Fruit fly (Drosophila melanogaster) whole organism, embryonic: ENCODE results near the gene CG14803.

Experiments used
- Abd-B ChIP-seq: fragments of 200-800 bp; sonication (Bioruptor generic); optimal IDR thresholded peaks from 2 replicates; lab custom pipeline; 2018; ENCODE audit warnings: missing biosample characterization, mild to moderate bottlenecking, missing genetic modification characterization, moderate library complexity
- Blimp-1 ChIP-seq: fragments of 200-800 bp; sonication (Bioruptor generic); optimal IDR thresholded peaks from 3 replicates; lab custom pipeline; 2018; ENCODE audit warnings: missing biosample characterization, missing genetic modification characterization, mild to moderate bottlenecking, moderate library complexity, missing genetic modification reagents
- CG10543 ChIP-seq: fragments of 200-800 bp; sonication (Bioruptor generic); optimal IDR thresholded peaks from 3 replicates; lab custom pipeline; 2017; ENCODE audit warnings: missing biosample characterization, mild to moderate bottlenecking, missing genetic modification characterization, moderate library complexity
- CG10979 ChIP-seq: fragments of 200-800 bp; sonication (Bioruptor generic); optimal IDR thresholded peaks from 2 replicates; lab custom pipeline; 2018; ENCODE audit warnings: missing biosample characterization, mild to moderate bottlenecking, missing genetic modification characterization, moderate library complexity
- CG11093 ChIP-seq: fragments of 200-800 bp; sonication (Bioruptor generic); IDR thresholded peaks from 3 replicates; pipeline ENCODE4 v1.3.6; 2022; ENCODE audit warnings: missing biosample characterization, missing genetic modification characterization
- CG12071 ChIP-seq: fragments of 200-800 bp; sonication (Bioruptor generic); optimal IDR thresholded peaks from 3 replicates; lab custom pipeline; 2018; ENCODE audit warnings: missing biosample characterization, mild to moderate bottlenecking, missing genetic modification characterization
- CG12391 ChIP-seq: fragments of 200-800 bp; sonication (Bioruptor generic); optimal IDR thresholded peaks from 3 replicates; lab custom pipeline; 2018; ENCODE audit warnings: missing biosample characterization, mild to moderate bottlenecking, missing genetic modification characterization, moderate library complexity
- CG15011 ChIP-seq: fragments of 200-800 bp; sonication (Bioruptor generic); optimal IDR thresholded peaks from 3 replicates; lab custom pipeline; 2018; ENCODE audit warnings: missing biosample characterization, mild to moderate bottlenecking, missing genetic modification characterization
- CG1647 ChIP-seq: fragments of 200-800 bp; sonication (Bioruptor generic); optimal IDR thresholded peaks from 3 replicates; lab custom pipeline; 2016; ENCODE audit warnings: missing biosample characterization, missing genetic modification characterization
- CG16815 ChIP-seq: fragments of 200-800 bp; sonication (Bioruptor generic); optimal IDR thresholded peaks from 3 replicates; lab custom pipeline; 2017; ENCODE audit warnings: missing biosample characterization, mild to moderate bottlenecking, missing genetic modification characterization
- CG18262 ChIP-seq: fragments of 200-800 bp; optimal IDR thresholded peaks from 3 replicates; lab custom pipeline; 2019; ENCODE audit warnings: missing biosample characterization, mild to moderate bottlenecking, missing genetic modification characterization, moderate library complexity
- CG2712 ChIP-seq: fragments of 200-800 bp; optimal IDR thresholded peaks from 3 replicates; lab custom pipeline; 2019; ENCODE audit warnings: missing biosample characterization, mild to moderate bottlenecking, missing genetic modification characterization, moderate library complexity
- CG30020 ChIP-seq: fragments of 200-800 bp; optimal IDR thresholded peaks from 2 replicates; lab custom pipeline; 2019; ENCODE audit warnings: missing biosample characterization, mild to moderate bottlenecking, missing genetic modification characterization, moderate library complexity
- CG30403 ChIP-seq: fragments of 200-800 bp; sonication (Bioruptor generic); optimal IDR thresholded peaks from 3 replicates; lab custom pipeline; 2016; ENCODE audit warnings: missing biosample characterization, missing genetic modification characterization
- CG32532 ChIP-seq: fragments of 200-800 bp; sonication (Bioruptor generic); IDR thresholded peaks from 2 replicates; pipeline ENCODE4 v1.3.6; 2022; ENCODE audit warnings: missing biosample characterization, missing genetic modification characterization
- CG3281 ChIP-seq: fragments of 200-800 bp; sonication (Bioruptor generic); optimal IDR thresholded peaks from 3 replicates; lab custom pipeline; 2017; ENCODE audit warnings: missing biosample characterization, mild to moderate bottlenecking, missing genetic modification characterization
- CG33213 ChIP-seq: fragments of 200-800 bp; sonication (Bioruptor generic); optimal IDR thresholded peaks from 3 replicates; lab custom pipeline; 2016; ENCODE audit warnings: missing biosample characterization, missing genetic modification characterization
- CG34422 ChIP-seq: fragments of 200-800 bp; sonication (Bioruptor generic); IDR thresholded peaks from 3 replicates; pipeline ENCODE4 v1.3.6; 2022; ENCODE audit warnings: missing biosample characterization, missing genetic modification characterization
- CG3995 ChIP-seq: fragments of 200-800 bp; sonication (Bioruptor generic); optimal IDR thresholded peaks from 3 replicates; lab custom pipeline; 2016; ENCODE audit warnings: missing biosample characterization, missing genetic modification characterization
- CG6254 ChIP-seq: fragments of 200-800 bp; sonication (Bioruptor generic); optimal IDR thresholded peaks from 3 replicates; lab custom pipeline; 2017; ENCODE audit warnings: mild to moderate bottlenecking, missing biosample characterization, missing genetic modification reagents, missing genetic modification characterization
- CG7372 ChIP-seq: fragments of 200-800 bp; sonication (Bioruptor generic); IDR thresholded peaks from 2 replicates; pipeline ENCODE4 v1.3.6; 2022; ENCODE audit warnings: missing biosample characterization, missing genetic modification characterization
- CG9876 ChIP-seq: fragments of 200-800 bp; sonication (Bioruptor generic); optimal IDR thresholded peaks from 2 replicates; lab custom pipeline; 2016; ENCODE audit warnings: missing biosample characterization, missing genetic modification characterization
- CG9932 ChIP-seq: fragments of 200-800 bp; sonication (Bioruptor generic); IDR thresholded peaks from 2 replicates; pipeline ENCODE4 v1.3.6; 2022; ENCODE audit warnings: missing biosample characterization, missing genetic modification characterization
- Ets65A ChIP-seq: fragments of 200-800 bp; sonication (Bioruptor generic); peaks from one replicate; lab custom pipeline; 2016; ENCODE audit warnings: missing biosample characterization, missing genetic modification characterization
- HLH3B ChIP-seq: fragments of 200-800 bp; sonication (Bioruptor generic); IDR thresholded peaks from 2 replicates; pipeline ENCODE4 v1.3.6; 2022; ENCODE audit warnings: missing biosample characterization, missing genetic modification characterization
- HLH4C ChIP-seq: fragments of 200-800 bp; sonication (Bioruptor generic); IDR thresholded peaks from 3 replicates; pipeline ENCODE4 v1.3.6; 2022; ENCODE audit warnings: missing biosample characterization, missing genetic modification characterization; ENCODE audit not compliant: partially characterized antibody
- MTF-1 ChIP-seq: fragments of 200-800 bp; sonication (Bioruptor generic); optimal IDR thresholded peaks from 2 replicates; lab custom pipeline; 2018; ENCODE audit warnings: missing biosample characterization, mild to moderate bottlenecking, missing genetic modification characterization, borderline replicate concordance
- NFAT ChIP-seq: fragments of 200-800 bp; sonication (Bioruptor generic); IDR thresholded peaks from 2 replicates; pipeline ENCODE4 v1.3.6; 2022; ENCODE audit warnings: missing biosample characterization, missing genetic modification characterization
- Oli ChIP-seq: fragments of 200-800 bp; sonication (Bioruptor generic); optimal IDR thresholded peaks from 2 replicates; lab custom pipeline; 2018; ENCODE audit warnings: missing biosample characterization, mild to moderate bottlenecking, missing genetic modification characterization, moderate library complexity
- PHDP ChIP-seq: fragments of 200-800 bp; sonication (Bioruptor generic); optimal IDR thresholded peaks from 3 replicates; lab custom pipeline; 2018; ENCODE audit warnings: missing biosample characterization, mild to moderate bottlenecking, missing genetic modification characterization, moderate library complexity
- Sin3A ChIP-seq: fragments of >200 bp; optimal IDR thresholded peaks from 2 replicates; lab custom pipeline; 2018
- ato ChIP-seq: fragments of 200-800 bp; sonication (Bioruptor generic); IDR thresholded peaks from 2 replicates; pipeline ENCODE4 v1.3.6; 2022; ENCODE audit warnings: missing biosample characterization, missing genetic modification characterization; ENCODE audit not compliant: partially characterized antibody
- bsh ChIP-seq, 2 experiments: fragments of 200-800 bp; sonication (Bioruptor generic); optimal IDR thresholded peaks; 2 replicates each; lab custom pipeline; 2017 to 2018; ENCODE audit warnings: mild to moderate bottlenecking in 2 of 2, missing biosample characterization in 2 of 2, missing genetic modification characterization in 2 of 2, moderate library complexity in 1 of 2
- cad ChIP-seq: fragments of >200 bp; optimal IDR thresholded peaks from 2 replicates; lab custom pipeline; 2017; ENCODE audit warnings: missing biosample characterization, missing genetic modification characterization
- caup ChIP-seq: fragments of 200-800 bp; sonication (Bioruptor generic); optimal IDR thresholded peaks from 3 replicates; lab custom pipeline; 2017; ENCODE audit warnings: missing biosample characterization, mild to moderate bottlenecking, missing genetic modification characterization, moderate library complexity; ENCODE audit not compliant: severe bottlenecking
- chif ChIP-seq, 2 experiments: fragments of 200-800 bp; sonication (Bioruptor generic); optimal IDR thresholded peaks; 3 replicates each; lab custom pipeline; 2016; ENCODE audit warnings: missing biosample characterization in 2 of 2, missing genetic modification characterization in 2 of 2
- chinmo ChIP-seq: fragments of 200-800 bp; sonication (Bioruptor generic); IDR thresholded peaks from 4 replicates; pipeline ENCODE4 v1.3.6; 2022; ENCODE audit warnings: missing biosample characterization, missing genetic modification characterization; ENCODE audit not compliant: partially characterized antibody
- crol ChIP-seq: fragments of 200-800 bp; sonication (Bioruptor generic); IDR thresholded peaks from 2 replicates; pipeline ENCODE4 v1.3.6; 2022; ENCODE audit warnings: missing biosample characterization, missing genetic modification characterization
- gfzf ChIP-seq: fragments of 200-800 bp; sonication (Bioruptor generic); optimal IDR thresholded peaks from 2 replicates; lab custom pipeline; 2016; ENCODE audit warnings: missing biosample characterization, mild to moderate bottlenecking, missing genetic modification characterization, moderate library complexity
- ken ChIP-seq: fragments of 200-800 bp; sonication (Bioruptor generic); IDR thresholded peaks from 3 replicates; pipeline ENCODE4 v1.3.6; 2022; ENCODE audit warnings: missing biosample characterization, missing genetic modification characterization
- lmd ChIP-seq: fragments of 200-800 bp; sonication (Bioruptor generic); IDR thresholded peaks from 2 replicates; pipeline ENCODE4 v1.3.6; 2022; ENCODE audit warnings: missing biosample characterization, missing genetic modification characterization
- pb ChIP-seq: fragments of 200-800 bp; sonication (Bioruptor generic); optimal IDR thresholded peaks from 3 replicates; lab custom pipeline; 2016; ENCODE audit warnings: missing biosample characterization, missing genetic modification characterization
- peb ChIP-seq: fragments of 200-800 bp; sonication (Bioruptor generic); IDR thresholded peaks from 2 replicates; pipeline ENCODE4 v1.3.6; 2022; ENCODE audit warnings: missing biosample characterization, missing genetic modification characterization
- row ChIP-seq: fragments of 200-800 bp; sonication (Bioruptor generic); IDR thresholded peaks from 3 replicates; pipeline ENCODE4 v1.3.6; 2022; ENCODE audit warnings: missing biosample characterization, missing genetic modification characterization
- sqz ChIP-seq: fragments of 200-800 bp; sonication (Bioruptor generic); optimal IDR thresholded peaks from 3 replicates; lab custom pipeline; 2018; ENCODE audit warnings: missing biosample characterization, mild to moderate bottlenecking, missing genetic modification characterization
- stwl ChIP-seq: fragments of 200-800 bp; sonication (Bioruptor generic); optimal IDR thresholded peaks from 3 replicates; lab custom pipeline; 2018; ENCODE audit warnings: missing biosample characterization, mild to moderate bottlenecking, missing genetic modification characterization, moderate library complexity
- trem ChIP-seq: fragments of 200-800 bp; optimal IDR thresholded peaks from 3 replicates; lab custom pipeline; 2019; ENCODE audit warnings: missing biosample characterization, mild to moderate bottlenecking, missing genetic modification characterization, moderate library complexity
- unpg ChIP-seq: fragments of 200-800 bp; sonication (Bioruptor generic); optimal IDR thresholded peaks from 3 replicates; lab custom pipeline; 2018; ENCODE audit warnings: missing biosample characterization, mild to moderate bottlenecking, missing genetic modification characterization, moderate library complexity
- zfh1 ChIP-seq: fragments of 200-800 bp; sonication (Bioruptor generic); IDR thresholded peaks from 3 replicates; pipeline ENCODE4 v1.3.6; 2022; ENCODE audit warnings: missing biosample characterization, missing genetic modification characterization

Gene CG14803

dm6 chrX:1907727-1908264 lies 39.1 kb downstream of the CG14803 start, which contains the start of gene mip130 (continued):
- TF ChIP-seq CG7372 (0 out of 2 replicates have a peak, but pooled peaks have one; percentile 30), Oli (peak; percentile 55), CG34422 (GFP tag; lab: Robert Waterston, UW) (peak; percentile 54; the same call in 1 of the 3 replicates), CG11093 (GFP tag; lab: Robert Waterston, UW) (peak; percentile 35; the same call in 1 of the 3 replicates), lmd (GFP tag; lab: Robert Waterston, UW) (peak; percentile 45; the same call in 1 of the 2 replicates), sqz (GFP tag; lab: Kevin White, UChicago) (peak; percentile 88), CG30403 (GFP tag; lab: Kevin White, UChicago) (peak; percentile 27), CG33213 (GFP tag; lab: Kevin White, UChicago) (no peak), CG15011 (GFP tag; lab: Kevin White, UChicago) (no peak), CG9932 (GFP tag; lab: Robert Waterston, UW) (peak; percentile 72), caup (GFP tag; lab: Kevin White, UChicago) (peak; percentile 36), CG16815 (GFP tag; lab: Kevin White, UChicago) (no peak), gfzf (GFP tag; lab: Kevin White, UChicago) (peak; percentile 23), CG3281 (GFP tag; lab: Kevin White, UChicago) (peak; percentile 41), CG9876 (GFP tag; lab: Kevin White, UChicago) (no peak), peb (GFP tag; lab: Robert Waterston, UW) (peak; percentile 30; the same call in 1 of the 2 replicates), CG6254 (no peak), ken (GFP tag; lab: Robert Waterston, UW) (no peak), CG18262 (tag; lab: Kevin White, UChicago) (peak; percentile 55), CG1647 (GFP tag; lab: Kevin White, UChicago) (peak; percentile 5), unpg (GFP tag; lab: Kevin White, UChicago) (peak; percentile 33), trem (tag; lab: Kevin White, UChicago) (peak; percentile 98), CG2712 (tag; lab: Kevin White, UChicago) (peak; percentile 56), Blimp-1 (GFP tag; lab: Kevin White, UChicago) (peak; percentile 18), chif (GFP tag; optimal IDR thresholded peaks at IDR 0.05; lab: Kevin White, UChicago) (peak in 1 of 2 experiments; percentile 4), pb (peak; percentile 17), chinmo (GFP tag; lab: Robert Waterston, UW) (0 out of 4 replicates have a peak, but pooled peaks have one; percentile 32), CG12071 (GFP tag; lab: Kevin White, UChicago) (peak; percentile 6), NFAT (peak; percentile 32; the same call in 1 of the 2 replicates), HLH3B (GFP tag; lab: Robert Waterston, UW) (peak; percentile 50; the same call in 1 of the 2 replicates), bsh (GFP tag; optimal IDR thresholded peaks at IDR 0.05; lab: Kevin White, UChicago) (peak in 1 of 2 experiments; percentile 42), PHDP (tag; lab: Kevin White, UChicago) (peak; percentile 41), row (peak; percentile 92), cad (GFP tag; lab: Kevin White, UChicago) (no peak), CG32532 (GFP tag; lab: Robert Waterston, UW) (peak; percentile 33; the same call in 1 of the 2 replicates), CG10543 (GFP tag; lab: Kevin White, UChicago) (peak; percentile 60), Sin3A (peak; percentile 58), stwl (peak; percentile 42), CG30020 (tag; lab: Kevin White, UChicago) (peak; percentile 12), Abd-B (GFP tag; lab: Kevin White, UChicago) (peak; percentile 21), CG10979 (tag; lab: Kevin White, UChicago) (peak; percentile 36), HLH4C (GFP tag; lab: Robert Waterston, UW) (peak; percentile 59; the same call in 2 of the 3 replicates), Ets65A (GFP tag; lab: Kevin White, UChicago) (peak; percentile 88), zfh1 (GFP tag; lab: Robert Waterston, UW) (0 out of 3 replicates have a peak, but pooled peaks have one; percentile 37), ato (no peak), crol (GFP tag; lab: Robert Waterston, UW) (no peak), CG3995 (GFP tag; lab: Kevin White, UChicago) (peak; percentile 98), MTF-1 (GFP tag; lab: Kevin White, UChicago) (no peak), CG12391 (tag; lab: Kevin White, UChicago) (peak; percentile 65)
